Worm (Caenorhabditis elegans): ENCODE results near the gene C12D12.3.

DNA sequence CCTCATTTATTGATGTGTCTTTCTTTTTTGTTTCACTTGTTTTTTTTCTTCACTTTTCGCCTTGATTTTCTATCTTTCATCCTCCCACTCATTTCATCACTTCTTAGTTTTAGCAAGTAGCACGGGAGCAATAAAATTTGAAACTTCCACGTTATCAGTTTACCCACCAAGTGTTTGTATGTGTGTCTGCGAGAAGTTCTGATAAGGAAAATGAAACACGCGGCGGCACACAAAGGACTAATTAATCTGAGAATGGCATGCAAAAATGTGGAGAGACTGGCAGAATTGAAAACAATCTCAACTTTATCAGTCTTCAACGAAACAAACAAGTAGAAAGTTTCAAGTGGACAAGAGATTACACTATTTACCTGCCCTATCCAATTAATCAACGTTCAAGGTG lies 45.1 kb downstream of the C12D12.3 start:
- no peak for TF ChIP-seq hmbx-1 (tag; optimal IDR thresholded peaks at IDR 0.05)
- TF ChIP-seq ceh-36 (tag; optimal IDR thresholded peaks at IDR 0.05): no peak
